Worm (Caenorhabditis elegans) whole organism, late embryonic: ENCODE data around the gene ugt-49.

Experiments used
- ceh-9 ChIP-seq: sonication (generic microtip); optimal IDR thresholded peaks from 2 replicates; lab custom pipeline; 2016; ENCODE audit warnings: mild to moderate bottlenecking, missing genetic modification characterization, inconsistent platforms, missing compliant biosample characterization
- nhr-11 ChIP-seq: fragments of 150-350 bp; optimal IDR thresholded peaks from 2 replicates; lab custom pipeline; 2014; ENCODE audit warnings: missing biosample characterization, missing genetic modification characterization
- pha-4 ChIP-seq: fragments of 150-350 bp; optimal IDR thresholded peaks from 2 replicates; lab custom pipeline; 2018; ENCODE audit warnings: missing biosample characterization, missing genetic modification reagents, missing genetic modification characterization

ce11 chrV:10383950-10384349 lies 11.8 kb downstream of the ugt-49 start, which contains the start of gene spe-10:
- no peak for TF ChIP-seq pha-4 (tag; lab: Kevin White, UChicago)
- TF ChIP-seq ceh-9 (tag; lab: Kevin White, UChicago), result no peak
- no peak for TF ChIP-seq nhr-11 (tag; lab: Kevin White, UChicago)
